Fruit fly (Drosophila melanogaster) whole organism, pupa: ENCODE results near the gene Rbp.
A peak's percentile ranks its signal among the peaks of the same experiment; 100 is the strongest.

Experiments
- CG10348 ChIP-seq: fragments of 200-800 bp; sonication (Bioruptor generic); IDR thresholded peaks from 2 replicates; pipeline ENCODE4 v1.3.6; 2022; ENCODE audit warnings: missing biosample characterization, missing genetic modification characterization
- CG12605 ChIP-seq: fragments of 200-800 bp; sonication (Bioruptor generic); IDR thresholded peaks from 2 replicates; pipeline ENCODE4 v1.3.6; 2022; ENCODE audit warnings: missing biosample characterization, missing genetic modification characterization
- CG13204 ChIP-seq: fragments of 200-800 bp; sonication (Bioruptor generic); optimal IDR thresholded peaks from 2 replicates; lab custom pipeline; 2018; ENCODE audit warnings: missing biosample characterization, mild to moderate bottlenecking, missing genetic modification characterization, moderate library complexity
- CG14655 ChIP-seq: fragments of 200-800 bp; sonication (Bioruptor generic); optimal IDR thresholded peaks from 3 replicates; lab custom pipeline; 2017; ENCODE audit warnings: mild to moderate bottlenecking, missing biosample characterization, missing genetic modification reagents, missing genetic modification characterization
- CG15710 ChIP-seq: fragments of 200-800 bp; sonication (Bioruptor generic); optimal IDR thresholded peaks from 2 replicates; lab custom pipeline; 2018; ENCODE audit warnings: missing biosample characterization, mild to moderate bottlenecking, missing genetic modification characterization, moderate library complexity
- CG17806 ChIP-seq: fragments of 200-800 bp; sonication (Bioruptor generic); optimal IDR thresholded peaks from 2 replicates; lab custom pipeline; 2018; ENCODE audit warnings: missing biosample characterization, mild to moderate bottlenecking, missing genetic modification characterization, moderate library complexity
- CG32121 ChIP-seq: fragments of 200-800 bp; sonication (Bioruptor generic); IDR thresholded peaks from 2 replicates; pipeline ENCODE4 v1.3.6; 2022; ENCODE audit warnings: missing biosample characterization, missing genetic modification characterization
- CG34367 ChIP-seq: fragments of 200-800 bp; sonication (Bioruptor generic); optimal IDR thresholded peaks from 2 replicates; lab custom pipeline; 2018; ENCODE audit warnings: missing biosample characterization, mild to moderate bottlenecking, missing genetic modification characterization
- CG4496 ChIP-seq: fragments of 200-800 bp; sonication (Bioruptor generic); IDR thresholded peaks from 3 replicates; pipeline ENCODE4 v1.3.6; 2022; ENCODE audit warnings: missing biosample characterization, missing genetic modification characterization
- CG8159 ChIP-seq: fragments of 200-800 bp; sonication (Bioruptor generic); optimal IDR thresholded peaks from 3 replicates; lab custom pipeline; 2018; ENCODE audit warnings: missing biosample characterization, mild to moderate bottlenecking, missing genetic modification characterization, moderate library complexity
- CG8301 ChIP-seq: fragments of 200-800 bp; sonication (Bioruptor generic); optimal IDR thresholded peaks from 2 replicates; lab custom pipeline; 2018; ENCODE audit warnings: missing biosample characterization, mild to moderate bottlenecking, missing genetic modification characterization
- CG9948 ChIP-seq: fragments of 200-800 bp; sonication (Bioruptor generic); optimal IDR thresholded peaks from 2 replicates; lab custom pipeline; 2018; ENCODE audit warnings: missing biosample characterization, mild to moderate bottlenecking, missing genetic modification characterization, moderate library complexity
- D1 ChIP-seq: fragments of 200-800 bp; sonication (Bioruptor generic); optimal IDR thresholded peaks from 2 replicates; lab custom pipeline; 2018; ENCODE audit warnings: missing biosample characterization, mild to moderate bottlenecking, missing genetic modification characterization, moderate library complexity
- EcR ChIP-seq: fragments of 200-800 bp; sonication (Bioruptor generic); optimal IDR thresholded peaks from 3 replicates; lab custom pipeline; 2019; ENCODE audit warnings: missing biosample characterization, missing genetic modification characterization, mild to moderate bottlenecking, moderate library complexity, missing genetic modification reagents
- Ets98B ChIP-seq: fragments of 200-800 bp; sonication (Bioruptor generic); IDR thresholded peaks from 2 replicates; pipeline ENCODE4 v1.3.6; 2022; ENCODE audit warnings: missing biosample characterization, missing genetic modification characterization
- Pif1A ChIP-seq: fragments of 200-800 bp; sonication (Bioruptor generic); optimal IDR thresholded peaks from 3 replicates; lab custom pipeline; 2016; ENCODE audit warnings: missing biosample characterization, missing genetic modification characterization
- Pif1B ChIP-seq: fragments of 200-800 bp; sonication (Bioruptor generic); optimal IDR thresholded peaks from 3 replicates; lab custom pipeline; 2016; ENCODE audit warnings: missing biosample characterization, missing genetic modification characterization
- Snoo ChIP-seq: fragments of 200-800 bp; sonication (Bioruptor generic); optimal IDR thresholded peaks from 3 replicates; lab custom pipeline; 2017; ENCODE audit warnings: missing biosample characterization, mild to moderate bottlenecking, missing genetic modification characterization, inconsistent platforms
- fd96Ca ChIP-seq: fragments of 200-800 bp; sonication (Bioruptor generic); IDR thresholded peaks from 3 replicates; pipeline ENCODE4 v1.3.6; 2022; ENCODE audit warnings: missing biosample characterization, missing genetic modification characterization
- gl ChIP-seq: fragments of 200-800 bp; sonication (Bioruptor generic); optimal IDR thresholded peaks from 2 replicates; lab custom pipeline; 2018; ENCODE audit warnings: missing biosample characterization, mild to moderate bottlenecking, missing genetic modification characterization
- rn ChIP-seq: fragments of 200-800 bp; sonication (Bioruptor generic); IDR thresholded peaks from 2 replicates; pipeline ENCODE4 v1.3.6; 2022; ENCODE audit warnings: missing biosample characterization, missing genetic modification characterization

Gene Rbp

dm6 chr3R:15408131-15408731, 33.8 kb downstream of the Rbp start, which contains the start of gene Atx2:
Gene Atx2, plus strand, starts transcription at chr3R:15408423.
- TF ChIP-seq Pif1A (GFP tag; lab: Kevin White, UChicago) (no peak), fd96Ca (GFP tag; lab: Robert Waterston, UW) (peak; percentile 23; the same call in 1 of the 3 replicates)

- peak; percentile 54; the same call in 1 of the 2 replicates for TF ChIP-seq rn (GFP tag; lab: Robert Waterston, UW)
- TF ChIP-seq D1: no peak
- TF ChIP-seq Pif1A (GFP tag; lab: Kevin White, UChicago): peak; percentile 29
- peak; percentile 16 for TF ChIP-seq CG14655 (GFP tag; lab: Kevin White, UChicago)
- no peak for TF ChIP-seq CG8301 (tag; lab: Kevin White, UChicago)
- TF ChIP-seq Snoo: no peak
- peak; percentile 0 for TF ChIP-seq Pif1B (GFP tag; lab: Kevin White, UChicago)
- TF ChIP-seq fd96Ca (GFP tag; lab: Robert Waterston, UW): peak; percentile 75
- no peak for TF ChIP-seq EcR (GFP tag; lab: Kevin White, UChicago)
- no peak for TF ChIP-seq gl
- TF ChIP-seq CG9948: no peak
- TF ChIP-seq CG34367 (tag; lab: Kevin White, UChicago): no peak
- no peak for TF ChIP-seq CG12605
- TF ChIP-seq CG32121: peak; percentile 69
- 0 out of 2 replicates have a peak, but pooled peaks have one; percentile 17 for TF ChIP-seq CG10348 (GFP tag; lab: Robert Waterston, UW)
- peak; percentile 27 for TF ChIP-seq CG13204 (GFP tag; lab: Kevin White, UChicago)
- no peak for TF ChIP-seq CG15710 (tag; lab: Kevin White, UChicago)
- TF ChIP-seq CG4496 (GFP tag; lab: Robert Waterston, UW): no peak
- peak; percentile 74; the same call in 1 of the 2 replicates for TF ChIP-seq Ets98B
- TF ChIP-seq CG17806 (tag; lab: Kevin White, UChicago): no peak
- TF ChIP-seq, all 21 proteins: peak for 9
Observed at dm6 chr3R:15409110-15409771, 34.8 kb downstream of the Rbp start.

- TF ChIP-seq CG17806 (tag; lab: Kevin White, UChicago) (no peak), fd96Ca (GFP tag; lab: Robert Waterston, UW) (peak; percentile 73; the same call in 1 of the 3 replicates), CG15710 (tag; lab: Kevin White, UChicago) (no peak), Pif1B (GFP tag; lab: Kevin White, UChicago) (no peak), CG4496 (GFP tag; lab: Robert Waterston, UW) (peak; percentile 71; the same call in 2 of the 3 replicates), Pif1A (GFP tag; lab: Kevin White, UChicago) (no peak), CG13204 (GFP tag; lab: Kevin White, UChicago) (no peak), Snoo (peak; percentile 28), D1 (no peak), gl (no peak), EcR (GFP tag; lab: Kevin White, UChicago) (no peak), Ets98B (peak; percentile 62), CG9948 (no peak), CG34367 (tag; lab: Kevin White, UChicago) (no peak), CG14655 (GFP tag; lab: Kevin White, UChicago) (peak; percentile 19), rn (GFP tag; lab: Robert Waterston, UW) (peak; percentile 10; the same call in 1 of the 2 replicates), CG32121 (peak; percentile 24; the same call in 1 of the 2 replicates), CG10348 (GFP tag; lab: Robert Waterston, UW) (no peak), CG8159 (peak; percentile 9), CG12605 (no peak), CG8301 (tag; lab: Kevin White, UChicago) (no peak)
- TF ChIP-seq, all 21 proteins: peak for 8
Observed at dm6 chr3R:15409772-15410688, 35.6 kb downstream of the Rbp start.

- peak; percentile 24 for TF ChIP-seq CG13204 (GFP tag; lab: Kevin White, UChicago)
- TF ChIP-seq EcR (GFP tag; lab: Kevin White, UChicago): peak; percentile 89
- no peak for TF ChIP-seq CG34367 (tag; lab: Kevin White, UChicago)
- TF ChIP-seq, all 21 proteins: peak for 2
Observed at dm6 chr3R:15410689-15411587, 36.5 kb downstream of the Rbp start.
